Fruit fly (Drosophila melanogaster) whole organism, embryonic: Measurements from ENCODE around the gene lqfR.

Source experiments
- Atf-2 ChIP-seq: fragments of 200-800 bp; sonication (Bioruptor generic); optimal IDR thresholded peaks from 2 replicates; lab custom pipeline; 2016; ENCODE audit warnings: missing biosample characterization, missing genetic modification characterization
- CG10321 ChIP-seq: fragments of 200-800 bp; sonication (Bioruptor generic); IDR thresholded peaks from 2 replicates; pipeline ENCODE4 v1.3.6; 2022; ENCODE audit warnings: missing biosample characterization, missing genetic modification characterization
- CG11093 ChIP-seq: fragments of 200-800 bp; sonication (Bioruptor generic); IDR thresholded peaks from 3 replicates; pipeline ENCODE4 v1.3.6; 2022; ENCODE audit warnings: missing biosample characterization, missing genetic modification characterization
- CG12071 ChIP-seq: fragments of 200-800 bp; sonication (Bioruptor generic); optimal IDR thresholded peaks from 3 replicates; lab custom pipeline; 2018; ENCODE audit warnings: missing biosample characterization, mild to moderate bottlenecking, missing genetic modification characterization
- CG13894 ChIP-seq: fragments of 200-800 bp; sonication (Bioruptor generic); optimal IDR thresholded peaks from 3 replicates; lab custom pipeline; 2018; ENCODE audit warnings: missing biosample characterization, mild to moderate bottlenecking, missing genetic modification characterization, moderate library complexity
- CG14050 ChIP-seq: fragments of 200-800 bp; sonication (Bioruptor generic); IDR thresholded peaks from 3 replicates; pipeline ENCODE4 v1.3.6; 2022; ENCODE audit warnings: missing biosample characterization, missing genetic modification characterization
- CG14860 ChIP-seq: fragments of 200-800 bp; sonication (Bioruptor generic); IDR thresholded peaks from 3 replicates; pipeline ENCODE4 v1.3.6; 2022; ENCODE audit warnings: missing biosample characterization, missing genetic modification characterization; ENCODE audit not compliant: partially characterized antibody
- CG15269 ChIP-seq: fragments of 200-800 bp; sonication (Bioruptor generic); optimal IDR thresholded peaks from 2 replicates; lab custom pipeline; 2018; ENCODE audit warnings: missing biosample characterization, mild to moderate bottlenecking, missing genetic modification characterization, moderate library complexity
- CG17361 ChIP-seq: fragments of 200-800 bp; sonication (Bioruptor generic); IDR thresholded peaks from 3 replicates; pipeline ENCODE4 v1.3.6; 2022; ENCODE audit warnings: missing biosample characterization, missing genetic modification characterization
- CG1832 ChIP-seq: fragments of 200-800 bp; sonication (Bioruptor generic); optimal IDR thresholded peaks from 2 replicates; lab custom pipeline; 2017; ENCODE audit warnings: missing biosample characterization, mild to moderate bottlenecking, missing genetic modification characterization, inconsistent platforms
- CG18619 ChIP-seq: fragments of 200-800 bp; sonication (Bioruptor generic); optimal IDR thresholded peaks from 3 replicates; lab custom pipeline; 2017; ENCODE audit warnings: missing biosample characterization, mild to moderate bottlenecking, missing genetic modification characterization
- CG2116 ChIP-seq: fragments of 200-800 bp; sonication (Bioruptor generic); optimal IDR thresholded peaks from 3 replicates; lab custom pipeline; 2018; ENCODE audit warnings: missing biosample characterization, mild to moderate bottlenecking, missing genetic modification characterization
- CG2120 ChIP-seq: fragments of 200-800 bp; sonication (Bioruptor generic); optimal IDR thresholded peaks from 3 replicates; lab custom pipeline; 2016; ENCODE audit warnings: missing biosample characterization, missing genetic modification characterization
- CG2202 ChIP-seq: fragments of 200-800 bp; sonication (Bioruptor generic); optimal IDR thresholded peaks from 2 replicates; lab custom pipeline; 2018; ENCODE audit warnings: missing biosample characterization, mild to moderate bottlenecking, missing genetic modification characterization
- CG2712 ChIP-seq: fragments of 200-800 bp; optimal IDR thresholded peaks from 3 replicates; lab custom pipeline; 2019; ENCODE audit warnings: missing biosample characterization, mild to moderate bottlenecking, missing genetic modification characterization, moderate library complexity
- CG32767 ChIP-seq: fragments of 200-800 bp; sonication (Bioruptor generic); IDR thresholded peaks from 2 replicates; pipeline ENCODE4 v1.3.6; 2022; ENCODE audit warnings: missing biosample characterization, missing genetic modification characterization
- CG3995 ChIP-seq: fragments of 200-800 bp; sonication (Bioruptor generic); optimal IDR thresholded peaks from 3 replicates; lab custom pipeline; 2016; ENCODE audit warnings: missing biosample characterization, missing genetic modification characterization
- CG4282 ChIP-seq: fragments of 200-800 bp; sonication (Bioruptor generic); optimal IDR thresholded peaks from 2 replicates; lab custom pipeline; 2016; ENCODE audit warnings: missing biosample characterization, missing genetic modification characterization
- CG7372 ChIP-seq: fragments of 200-800 bp; sonication (Bioruptor generic); IDR thresholded peaks from 2 replicates; pipeline ENCODE4 v1.3.6; 2022; ENCODE audit warnings: missing biosample characterization, missing genetic modification characterization
- Dad ChIP-seq: fragments of 200-800 bp; sonication (Bioruptor generic); optimal IDR thresholded peaks from 3 replicates; lab custom pipeline; 2016; ENCODE audit warnings: missing biosample characterization, missing genetic modification characterization
- Fer1 ChIP-seq: fragments of 200-800 bp; sonication (Bioruptor generic); optimal IDR thresholded peaks from 2 replicates; lab custom pipeline; 2017; ENCODE audit warnings: missing biosample characterization, mild to moderate bottlenecking, missing genetic modification characterization
- Hr39 ChIP-seq: fragments of >200 bp; optimal IDR thresholded peaks from 2 replicates; lab custom pipeline; 2017
- Hr51 ChIP-seq, 2 experiments: fragments of 200-800 bp; sonication (Bioruptor generic); optimal IDR thresholded peaks; 2 replicates in 1 of 2; 3 replicates in 1 of 2; lab custom pipeline; 2016 to 2018; ENCODE audit warnings: missing biosample characterization in 2 of 2, missing genetic modification characterization in 2 of 2, mild to moderate bottlenecking in 1 of 2, moderate library complexity in 1 of 2
- Lpt ChIP-seq: fragments of >200 bp; optimal IDR thresholded peaks from 2 replicates; lab custom pipeline; 2018; ENCODE audit warnings: missing biosample characterization, missing genetic modification characterization
- NC2α ChIP-seq: fragments of 200-800 bp; sonication (Bioruptor generic); optimal IDR thresholded peaks from 2 replicates; lab custom pipeline; 2016; ENCODE audit warnings: missing biosample characterization, missing genetic modification characterization
- Rfx ChIP-seq: fragments of 200-800 bp; sonication (Bioruptor generic); IDR thresholded peaks from 2 replicates; pipeline ENCODE4 v1.3.6; 2022; ENCODE audit warnings: missing biosample characterization, missing genetic modification characterization
- Sox100B ChIP-seq: fragments of 200-800 bp; sonication (Bioruptor generic); optimal IDR thresholded peaks from 3 replicates; lab custom pipeline; 2018; ENCODE audit warnings: missing biosample characterization, mild to moderate bottlenecking, missing genetic modification characterization
- Stat92E ChIP-seq, 3 experiments: fragments of >200 bp in 2 of 3; fragments of 200-800 bp in 1 of 3; sonication (Bioruptor generic) in 1 of 3; optimal IDR thresholded peaks; 2 replicates each; lab custom pipeline; 2017 to 2019; ENCODE audit warnings: missing biosample characterization in 3 of 3, missing genetic modification characterization in 3 of 3, mild to moderate bottlenecking in 1 of 3, moderate library complexity in 1 of 3
- TFAM ChIP-seq: fragments of 200-800 bp; sonication (Bioruptor generic); optimal IDR thresholded peaks from 2 replicates; lab custom pipeline; 2017; ENCODE audit warnings: missing biosample characterization, missing genetic modification characterization, inconsistent platforms
- abd-A ChIP-seq: fragments of 200-800 bp; sonication (Bioruptor generic); optimal IDR thresholded peaks from 3 replicates; lab custom pipeline; 2019; ENCODE audit warnings: missing biosample characterization, mild to moderate bottlenecking, missing genetic modification characterization, moderate library complexity
- ase ChIP-seq: fragments of 200-800 bp; sonication (Bioruptor generic); IDR thresholded peaks from 3 replicates; pipeline ENCODE4 v1.3.6; 2022; ENCODE audit warnings: missing biosample characterization, missing genetic modification characterization
- cad ChIP-seq: fragments of >200 bp; optimal IDR thresholded peaks from 2 replicates; lab custom pipeline; 2017; ENCODE audit warnings: missing biosample characterization, missing genetic modification characterization
- chn ChIP-seq: fragments of 200-800 bp; sonication (Bioruptor generic); optimal IDR thresholded peaks from 2 replicates; lab custom pipeline; 2016; ENCODE audit warnings: missing biosample characterization, missing genetic modification characterization
- gce ChIP-seq: fragments of 200-800 bp; sonication (Bioruptor generic); IDR thresholded peaks from 3 replicates; pipeline ENCODE4 v1.3.6; 2022; ENCODE audit warnings: missing biosample characterization, missing genetic modification characterization
- grn ChIP-seq: fragments of 200-800 bp; sonication (Bioruptor generic); optimal IDR thresholded peaks from 3 replicates; lab custom pipeline; 2017; ENCODE audit warnings: missing biosample characterization, missing genetic modification characterization
- hbn ChIP-seq: fragments of 200-800 bp; sonication (Bioruptor generic); IDR thresholded peaks from 2 replicates; pipeline ENCODE4 v1.3.6; 2022; ENCODE audit warnings: missing biosample characterization, missing genetic modification characterization; ENCODE audit not compliant: partially characterized antibody
- insv ChIP-seq, 2 experiments: fragments of 200-800 bp; sonication (Bioruptor generic); optimal IDR thresholded peaks; 3 replicates each; lab custom pipeline; 2016 to 2018; ENCODE audit warnings: missing biosample characterization in 2 of 2, missing genetic modification characterization in 2 of 2
- jumu ChIP-seq: fragments of 200-800 bp; sonication (Bioruptor generic); optimal IDR thresholded peaks from 3 replicates; lab custom pipeline; 2016; ENCODE audit warnings: missing biosample characterization, missing genetic modification characterization
- pb ChIP-seq: fragments of 200-800 bp; sonication (Bioruptor generic); optimal IDR thresholded peaks from 3 replicates; lab custom pipeline; 2016; ENCODE audit warnings: missing biosample characterization, missing genetic modification characterization
- peb ChIP-seq: fragments of 200-800 bp; sonication (Bioruptor generic); IDR thresholded peaks from 2 replicates; pipeline ENCODE4 v1.3.6; 2022; ENCODE audit warnings: missing biosample characterization, missing genetic modification characterization
- pfk ChIP-seq: fragments of 200-800 bp; sonication (Bioruptor generic); optimal IDR thresholded peaks from 2 replicates; lab custom pipeline; 2018; ENCODE audit warnings: missing biosample characterization, mild to moderate bottlenecking, missing genetic modification characterization, moderate library complexity
- pita ChIP-seq: fragments of 200-800 bp; sonication (Bioruptor generic); optimal IDR thresholded peaks from 2 replicates; lab custom pipeline; 2017; ENCODE audit warnings: missing biosample characterization, mild to moderate bottlenecking, missing genetic modification characterization
- slou ChIP-seq: fragments of 200-800 bp; sonication (Bioruptor generic); optimal IDR thresholded peaks from 3 replicates; lab custom pipeline; 2016; ENCODE audit warnings: missing biosample characterization, missing genetic modification characterization
- so ChIP-seq: fragments of 200-800 bp; sonication (Bioruptor generic); IDR thresholded peaks from 3 replicates; pipeline ENCODE4 v1.3.6; 2022; ENCODE audit warnings: missing biosample characterization, missing genetic modification characterization
- tin ChIP-seq: fragments of 200-800 bp; sonication (Bioruptor generic); optimal IDR thresholded peaks from 3 replicates; lab custom pipeline; 2016; ENCODE audit warnings: missing biosample characterization, missing genetic modification characterization
- ttk ChIP-seq: fragments of 200-800 bp; sonication (Bioruptor generic); IDR thresholded peaks from 2 replicates; pipeline ENCODE4 v2.1.2; 2022; ENCODE audit warnings: missing biosample characterization, missing genetic modification characterization
- tup ChIP-seq: fragments of 200-800 bp; sonication (Bioruptor generic); optimal IDR thresholded peaks from 2 replicates; lab custom pipeline; 2016; ENCODE audit warnings: missing biosample characterization, mild to moderate bottlenecking, missing genetic modification characterization, moderate library complexity
- unc-4 ChIP-seq: fragments of 200-800 bp; sonication (Bioruptor generic); IDR thresholded peaks from 2 replicates; pipeline ENCODE4 v1.3.6; 2022; ENCODE audit warnings: missing biosample characterization, missing genetic modification characterization; ENCODE audit not compliant: partially characterized antibody
- wdn ChIP-seq: fragments of 200-800 bp; sonication (Bioruptor generic); IDR thresholded peaks from 2 replicates; pipeline ENCODE4 v1.3.6; 2022; ENCODE audit warnings: missing biosample characterization, missing genetic modification characterization

The lqfR gene

dm6 chr3R:22447874-22448254 lies 36.8 kb downstream of the lqfR start, which contains the start of gene CG34376 (continued):
- no peak for TF ChIP-seq CG18619 (GFP tag; lab: Kevin White, UChicago)
- peak; percentile 3 for TF ChIP-seq CG12071 (GFP tag; lab: Kevin White, UChicago)
- TF ChIP-seq CG13894 (tag; lab: Kevin White, UChicago), result no peak
- no peak for TF ChIP-seq Dad (GFP tag; lab: Kevin White, UChicago)
- no peak for TF ChIP-seq CG10321 (GFP tag; lab: Robert Waterston, UW)
- TF ChIP-seq pita (GFP tag; lab: Kevin White, UChicago), result no peak
- TF ChIP-seq Fer1 (GFP tag; lab: Kevin White, UChicago), result peak; percentile 17
- TF ChIP-seq insv (GFP tag; optimal IDR thresholded peaks at IDR 0.05; lab: Kevin White, UChicago), result peak in 1 of 2 experiments; percentile 39
- no peak for TF ChIP-seq tup
- TF ChIP-seq Sox100B (GFP tag; lab: Kevin White, UChicago), result no peak
- peak; percentile 59; the same call in 1 of the 3 replicates for TF ChIP-seq CG14050
- TF ChIP-seq Lpt (GFP tag; lab: Kevin White, UChicago), result no peak
- no peak for TF ChIP-seq CG2120 (GFP tag; lab: Kevin White, UChicago)
- no peak for TF ChIP-seq hbn
- TF ChIP-seq Rfx (GFP tag; lab: Robert Waterston, UW), result peak; percentile 62
- TF ChIP-seq tin (GFP tag; lab: Kevin White, UChicago), result no peak
- TF ChIP-seq CG11093 (GFP tag; lab: Robert Waterston, UW), result no peak
- TF ChIP-seq jumu (GFP tag; lab: Kevin White, UChicago), result no peak
- TF ChIP-seq pb (GFP tag; lab: Kevin White, UChicago), result peak; percentile 45
- peak; percentile 88 for TF ChIP-seq abd-A (tag; lab: Kevin White, UChicago)
- TF ChIP-seq TFAM (GFP tag; lab: Kevin White, UChicago), result no peak
- TF ChIP-seq CG2712 (tag; lab: Kevin White, UChicago), result peak; percentile 29
- TF ChIP-seq gce (GFP tag; lab: Robert Waterston, UW), result 0 out of 3 replicates have a peak, but pooled peaks have one; percentile 19
- no peak for TF ChIP-seq Stat92E (GFP tag; optimal IDR thresholded peaks at IDR 0.05; lab: Kevin White, UChicago)
- no peak for TF ChIP-seq CG4282 (GFP tag; lab: Kevin White, UChicago)
- TF ChIP-seq so (GFP tag; lab: Robert Waterston, UW), result no peak
- no peak for TF ChIP-seq Atf-2 (GFP tag; lab: Kevin White, UChicago)
- TF ChIP-seq chn (GFP tag; lab: Kevin White, UChicago), result no peak
- TF ChIP-seq CG14860 (GFP tag; lab: Robert Waterston, UW), result no peak
- TF ChIP-seq grn (GFP tag; lab: Kevin White, UChicago), result peak; percentile 77
- no peak for TF ChIP-seq CG15269 (tag; lab: Kevin White, UChicago)
- TF ChIP-seq CG32767 (GFP tag; lab: Robert Waterston, UW), result 0 out of 2 replicates have a peak, but pooled peaks have one; percentile 25
- no peak for TF ChIP-seq unc-4
- peak in 1 of 2 experiments; percentile 22 for TF ChIP-seq Hr51 (GFP tag; optimal IDR thresholded peaks at IDR 0.05; lab: Kevin White, UChicago)
- no peak for TF ChIP-seq NC2α
- TF ChIP-seq ase (GFP tag; lab: Robert Waterston, UW), result peak; percentile 45; the same call in 1 of the 3 replicates
- peak; percentile 74 for TF ChIP-seq CG2116 (GFP tag; lab: Kevin White, UChicago)
- TF ChIP-seq CG7372, result peak; percentile 13; the same call in 1 of the 2 replicates
- TF ChIP-seq ttk (GFP tag; lab: Robert Waterston, UW), result peak; percentile 35; the same call in 1 of the 2 replicates
- TF ChIP-seq CG3995 (GFP tag; lab: Kevin White, UChicago), result peak; percentile 98
- TF ChIP-seq wdn (GFP tag; lab: Robert Waterston, UW), result 0 out of 2 replicates have a peak, but pooled peaks have one; percentile 39
- TF ChIP-seq peb (GFP tag; lab: Robert Waterston, UW), result no peak
- no peak for TF ChIP-seq CG2202
- TF ChIP-seq CG1832, result no peak
- TF ChIP-seq cad, result no peak
- no peak for TF ChIP-seq slou
- no peak for TF ChIP-seq Hr39
- peak; percentile 25 for TF ChIP-seq pfk (GFP tag; lab: Kevin White, UChicago)
- TF ChIP-seq CG17361 (GFP tag; lab: Robert Waterston, UW), result peak; percentile 68; the same call in 1 of the 3 replicates
- TF ChIP-seq, all 482 proteins: peak for 236
